Fruit fly (Drosophila melanogaster): Measurements from ENCODE around the gene Sfxn2.

DNA sequence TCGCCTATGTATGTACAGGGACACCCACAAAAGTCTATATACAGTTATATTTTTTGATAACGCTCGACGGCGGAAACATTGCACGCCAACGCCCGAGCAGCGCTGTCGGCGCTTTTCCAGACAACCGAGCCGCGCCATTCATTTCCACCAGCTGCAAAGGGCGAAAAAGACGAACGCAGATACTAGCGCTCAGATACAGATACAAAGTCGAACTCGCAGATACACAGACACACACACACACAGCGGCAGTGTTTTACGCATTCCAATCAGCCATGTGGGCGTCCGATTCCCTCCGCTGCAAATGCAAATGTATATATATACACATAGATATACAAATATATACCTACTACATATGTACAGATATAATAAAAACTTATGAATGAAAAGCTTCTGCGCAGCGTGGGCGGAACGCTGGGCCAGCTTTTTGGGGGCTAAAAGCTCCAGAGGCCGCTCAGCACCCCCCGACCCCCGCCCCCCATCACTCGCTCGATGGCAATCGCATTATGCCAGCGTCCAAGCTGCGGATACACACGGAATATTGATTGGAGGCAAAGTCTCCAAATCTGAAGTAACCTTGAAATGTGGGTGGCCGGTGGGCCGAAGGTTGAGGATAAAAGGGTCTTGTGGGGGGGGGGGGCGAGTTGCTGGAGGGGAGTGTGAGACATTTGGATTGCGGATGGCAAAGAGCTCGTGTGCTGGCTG is 28.6 kb downstream of the Sfxn2 start:
- no peak for TF ChIP-seq psq (optimal IDR thresholded peaks at IDR 0.05)
- TF ChIP-seq Dll (optimal IDR thresholded peaks at IDR 0.05): no peak
